Worm (Caenorhabditis elegans) whole organism, L4 larva: ENCODE data around the gene cct-5.

ENCODE experiments used
- D1046.2 ChIP-seq: fragments of 200-800 bp; sonication (Bioruptor generic); IDR thresholded peaks from 2 replicates; pipeline ENCODE4 v1.3.6; 2022; ENCODE audit warnings: missing genetic modification characterization, missing compliant biosample characterization
- R02D3.7 ChIP-seq: fragments of 150-350 bp; sonication (generic microtip); optimal IDR thresholded peaks from 3 replicates; lab custom pipeline; 2014; ENCODE audit warnings: missing biosample characterization, missing genetic modification characterization
- T20F7.1 ChIP-seq: fragments of 200-800 bp; sonication (Bioruptor generic); optimal IDR thresholded peaks from 2 replicates; lab custom pipeline; 2018; ENCODE audit warnings: mild to moderate bottlenecking, missing genetic modification characterization, missing compliant biosample characterization
- Y105C5A.15 ChIP-seq: fragments of 200-800 bp; sonication (Bioruptor generic); IDR thresholded peaks from 2 replicates; pipeline ENCODE4 v1.3.6; 2022; ENCODE audit warnings: missing genetic modification characterization, missing compliant biosample characterization
- Y48G9A.11 ChIP-seq: fragments of 200-800 bp; sonication (Bioruptor generic); IDR thresholded peaks from 2 replicates; pipeline ENCODE4 v1.3.6; 2022; ENCODE audit warnings: missing genetic modification reagents, missing genetic modification characterization, missing compliant biosample characterization
- ZK337.2 ChIP-seq: fragments of 200-800 bp; sonication (Bioruptor generic); IDR thresholded peaks from 2 replicates; pipeline ENCODE4 v1.3.6; 2022; ENCODE audit warnings: missing genetic modification reagents, missing genetic modification characterization, missing compliant biosample characterization
- ZK546.5 ChIP-seq, 2 experiments: sonication (generic microtip); optimal IDR thresholded peaks; 2 replicates each; lab custom pipeline; 2017; ENCODE audit warnings: missing biosample characterization in 2 of 2, missing genetic modification characterization in 2 of 2
- arid-1 ChIP-seq: fragments of 200-800 bp; sonication (Bioruptor generic); conservative IDR thresholded peaks from 2 replicates; pipeline ENCODE4 v1.3.6; 2022; ENCODE audit warnings: missing genetic modification reagents, missing genetic modification characterization, missing compliant biosample characterization
- ceh-44 ChIP-seq: fragments of 200-800 bp; sonication (Bioruptor generic); IDR thresholded peaks from 2 replicates; pipeline ENCODE4 v1.3.6; 2022; ENCODE audit warnings: missing genetic modification reagents, missing genetic modification characterization, missing compliant biosample characterization
- ceh-82 ChIP-seq: sonication (generic microtip); optimal IDR thresholded peaks from 2 replicates; lab custom pipeline; 2017; ENCODE audit warnings: missing biosample characterization, missing genetic modification characterization
- ctbp-1 ChIP-seq: fragments of 200-800 bp; sonication (Bioruptor generic); IDR thresholded peaks from 2 replicates; pipeline ENCODE4 v1.3.6; 2022; ENCODE audit warnings: missing genetic modification reagents, missing genetic modification characterization, missing compliant biosample characterization
- dmd-6 ChIP-seq: fragments of 200-800 bp; sonication (Bioruptor generic); IDR thresholded peaks from 2 replicates; pipeline ENCODE4 v1.3.6; 2022; ENCODE audit warnings: missing genetic modification reagents, missing genetic modification characterization, missing compliant biosample characterization
- dmd-8 ChIP-seq: fragments of 200-800 bp; sonication (Bioruptor generic); IDR thresholded peaks from 2 replicates; pipeline ENCODE4 v1.3.6; 2022; ENCODE audit warnings: missing genetic modification characterization, missing compliant biosample characterization
- duxl-1 ChIP-seq: sonication (generic microtip); optimal IDR thresholded peaks from 2 replicates; lab custom pipeline; 2016; ENCODE audit warnings: mild to moderate bottlenecking, missing genetic modification characterization, moderate library complexity, missing compliant biosample characterization; ENCODE audit not compliant: poor library complexity
- dve-1 ChIP-seq: sonication (generic microtip); optimal IDR thresholded peaks from 2 replicates; lab custom pipeline; 2017; ENCODE audit warnings: antibody characterized with exemption, mild to moderate bottlenecking, missing genetic modification characterization, missing compliant biosample characterization; ENCODE audit not compliant: insufficient read depth
- fkh-10 ChIP-seq: fragments of 150-350 bp; optimal IDR thresholded peaks from 2 replicates; lab custom pipeline; 2014; ENCODE audit warnings: missing biosample characterization, missing genetic modification reagents, missing genetic modification characterization
- fos-1 ChIP-seq: fragments of 150-350 bp; optimal IDR thresholded peaks from 2 replicates; lab custom pipeline; 2014; ENCODE audit warnings: missing biosample characterization, missing genetic modification characterization
- hif-1 ChIP-seq, 2 experiments: sonication (generic microtip); optimal IDR thresholded peaks; 2 replicates each; lab custom pipeline; 2016 to 2017; ENCODE audit warnings: missing compliant biosample characterization in 2 of 2, missing genetic modification characterization in 2 of 2, missing genetic modification reagents in 2 of 2, missing genotype in 2 of 2, mild to moderate bottlenecking in 1 of 2
- hlh-30 ChIP-seq: sonication (generic microtip); optimal IDR thresholded peaks from 2 replicates; lab custom pipeline; 2017; ENCODE audit warnings: antibody characterized with exemption, mild to moderate bottlenecking, missing genetic modification characterization, missing compliant biosample characterization; ENCODE audit not compliant: insufficient read depth
- hmg-1.1 ChIP-seq: fragments of 200-800 bp; sonication (Bioruptor generic); IDR thresholded peaks from 2 replicates; pipeline ENCODE4 v1.3.6; 2022; ENCODE audit warnings: missing genetic modification reagents, missing genetic modification characterization, missing compliant biosample characterization
- lin-13 ChIP-seq: fragments of 150-350 bp; optimal IDR thresholded peaks from 2 replicates; lab custom pipeline; 2014; ENCODE audit warnings: missing biosample characterization, missing genetic modification reagents, missing genetic modification characterization
- lin-15B ChIP-seq: fragments of 150-350 bp; sonication (generic microtip); optimal IDR thresholded peaks from 3 replicates; lab custom pipeline; 2014; ENCODE audit warnings: missing biosample characterization, missing genetic modification characterization
- lin-38 ChIP-seq: fragments of 200-800 bp; sonication (Bioruptor generic); IDR thresholded peaks from 2 replicates; pipeline ENCODE4 v1.3.6; 2022; ENCODE audit warnings: missing genetic modification reagents, missing genetic modification characterization, missing compliant biosample characterization
- lsy-2 ChIP-seq, 2 experiments: fragments of 150-350 bp in 1 of 2; sonication (generic microtip) in 1 of 2; optimal IDR thresholded peaks; 2 replicates each; lab custom pipeline; 2014 to 2017; ENCODE audit warnings: missing biosample characterization in 2 of 2, missing genetic modification characterization in 2 of 2
- mdl-1 ChIP-seq, 2 experiments: fragments of 150-350 bp in 1 of 2; sonication (generic microtip) in 1 of 2; optimal IDR thresholded peaks; 2 replicates each; lab custom pipeline; 2014 to 2017; ENCODE audit warnings: missing biosample characterization in 2 of 2, missing genetic modification characterization in 2 of 2
- mep-1 ChIP-seq: fragments of 150-350 bp; sonication (generic microtip); optimal IDR thresholded peaks from 3 replicates; lab custom pipeline; 2014; ENCODE audit warnings: missing biosample characterization, missing genetic modification characterization
- mes-2 ChIP-seq: sonication (generic microtip); optimal IDR thresholded peaks from 2 replicates; lab custom pipeline; 2016; ENCODE audit warnings: missing genotype, mild to moderate bottlenecking, missing genetic modification characterization, missing compliant biosample characterization; ENCODE audit not compliant: poor library complexity, severe bottlenecking
- nhr-10 ChIP-seq: fragments of 150-350 bp; optimal IDR thresholded peaks from 2 replicates; lab custom pipeline; 2014; ENCODE audit warnings: missing biosample characterization, missing genetic modification characterization
- nhr-11 ChIP-seq: fragments of 150-350 bp; optimal IDR thresholded peaks from 2 replicates; lab custom pipeline; 2014; ENCODE audit warnings: missing biosample characterization, missing genetic modification characterization
- nhr-111 ChIP-seq: fragments of 200-800 bp; sonication (Bioruptor generic); optimal IDR thresholded peaks from 2 replicates; lab custom pipeline; 2018; ENCODE audit warnings: mild to moderate bottlenecking, missing genetic modification characterization, missing compliant biosample characterization
- nhr-237 ChIP-seq: sonication (generic microtip); optimal IDR thresholded peaks from 2 replicates; lab custom pipeline; 2017; ENCODE audit warnings: missing biosample characterization, missing genetic modification characterization
- nhr-28 ChIP-seq: fragments of 150-350 bp; optimal IDR thresholded peaks from 2 replicates; lab custom pipeline; 2014; ENCODE audit warnings: missing biosample characterization, missing genetic modification characterization
- nhr-42 ChIP-seq: fragments of 200-800 bp; sonication (Bioruptor generic); IDR thresholded peaks from 2 replicates; pipeline ENCODE4 v1.3.6; 2022; ENCODE audit warnings: missing genetic modification characterization, missing compliant biosample characterization
- nhr-48 ChIP-seq: sonication (generic microtip); optimal IDR thresholded peaks from 2 replicates; lab custom pipeline; 2016; ENCODE audit warnings: mild to moderate bottlenecking, missing genetic modification characterization, missing compliant biosample characterization
- nhr-77 ChIP-seq: fragments of 150-350 bp; optimal IDR thresholded peaks from 2 replicates; lab custom pipeline; 2014; ENCODE audit warnings: missing biosample characterization, missing genetic modification characterization
- pha-4 ChIP-seq, 2 experiments: fragments of 150-350 bp in 1 of 2; fragments of 200-800 bp in 1 of 2; sonication (Bioruptor generic) in 1 of 2; IDR thresholded peaks in 1 of 2; optimal IDR thresholded peaks in 1 of 2; 2 replicates each; pipeline versions ENCODE4 v1.3.6 to Lab custom; 2014 to 2022; ENCODE audit warnings: missing genetic modification characterization in 2 of 2, missing genetic modification reagents in 2 of 2, missing biosample characterization in 1 of 2, missing compliant biosample characterization in 1 of 2
- pqm-1 ChIP-seq: sonication (generic microtip); optimal IDR thresholded peaks from 2 replicates; lab custom pipeline; 2017; ENCODE audit warnings: missing biosample characterization, missing genetic modification characterization
- rbr-2 ChIP-seq: sonication (generic microtip); optimal IDR thresholded peaks from 2 replicates; lab custom pipeline; 2016; ENCODE audit warnings: missing genotype, missing genetic modification characterization, missing compliant biosample characterization
- snpc-1.2 ChIP-seq: fragments of 200-800 bp; sonication (Bioruptor generic); IDR thresholded peaks from 2 replicates; pipeline ENCODE4 v1.3.6; 2022; ENCODE audit warnings: missing genetic modification reagents, missing genetic modification characterization, missing compliant biosample characterization
- snpc-4 ChIP-seq: fragments of 150-350 bp; optimal IDR thresholded peaks from 2 replicates; lab custom pipeline; 2014; ENCODE audit warnings: missing biosample characterization, missing genetic modification characterization
- spr-3 ChIP-seq: fragments of 200-800 bp; sonication (Bioruptor generic); optimal IDR thresholded peaks from 2 replicates; lab custom pipeline; 2018; ENCODE audit warnings: mild to moderate bottlenecking, missing genetic modification characterization, missing compliant biosample characterization
- unc-130 ChIP-seq: sonication (generic microtip); optimal IDR thresholded peaks from 2 replicates; lab custom pipeline; 2016; ENCODE audit warnings: missing genetic modification reagents, missing genetic modification characterization, missing compliant biosample characterization
- unc-39 ChIP-seq: sonication (generic microtip); optimal IDR thresholded peaks from 2 replicates; lab custom pipeline; 2017; ENCODE audit warnings: missing biosample characterization, missing genetic modification characterization
- unc-62 ChIP-seq, 3 experiments: fragments of 150-350 bp in 1 of 3; sonication (generic microtip); optimal IDR thresholded peaks in 2 of 3; peaks in 1 of 3; 1 replicate in 1 of 3; 2 replicates in 2 of 3; lab custom pipeline; 2014 to 2017; ENCODE audit warnings: missing biosample characterization in 3 of 3, missing genetic modification characterization in 3 of 3, missing genetic modification reagents in 3 of 3, missing genotype in 1 of 3
- zfp-2 ChIP-seq: sonication (generic microtip); optimal IDR thresholded peaks from 2 replicates; lab custom pipeline; 2016; ENCODE audit warnings: mild to moderate bottlenecking, missing genetic modification characterization, missing compliant biosample characterization
- zfp-3 ChIP-seq: fragments of 200-800 bp; sonication (Bioruptor generic); conservative IDR thresholded peaks from 2 replicates; pipeline ENCODE4 v1.3.6; 2022; ENCODE audit warnings: missing genetic modification reagents, missing genetic modification characterization, missing compliant biosample characterization
- zip-11 ChIP-seq: fragments of 200-800 bp; sonication (Bioruptor generic); IDR thresholded peaks from 2 replicates; pipeline ENCODE4 v1.3.6; 2022; ENCODE audit warnings: missing genetic modification characterization, missing compliant biosample characterization
- ztf-11 ChIP-seq: fragments of 150-350 bp; optimal IDR thresholded peaks from 2 replicates; lab custom pipeline; 2014; ENCODE audit warnings: missing biosample characterization, missing genetic modification characterization

The cct-5 gene

ce11 chrIII:4504358-4504757 lies 3.6 kb downstream of the cct-5 start (continued):
- TF ChIP-seq ceh-44 (GFP tag; lab: Robert Waterston, UW) (no peak), pha-4 (GFP tag; IDR thresholded peaks at IDR 0.05; lab: Robert Waterston, UW) (peak; percentile 10; the same call in 1 of the 2 replicates), pha-4 (tag; optimal IDR thresholded peaks at IDR 0.05; lab: Kevin White, UChicago) (no peak), spr-3 (GFP tag; lab: Kevin White, UChicago) (no peak), zfp-3 (GFP tag; lab: Robert Waterston, UW) (no peak), unc-130 (GFP tag; lab: Kevin White, UChicago) (no peak), mdl-1 (tag; optimal IDR thresholded peaks at IDR 0.05; lab: Kevin White, UChicago) (peak in 1 of 2 experiments; percentile 71), nhr-28 (tag; lab: Kevin White, UChicago) (peak; percentile 51), fkh-10 (GFP tag; lab: Kevin White, UChicago) (peak; percentile 44), ctbp-1 (GFP tag; lab: Robert Waterston, UW) (no peak), R02D3.7 (tag; lab: Kevin White, UChicago) (no peak), hif-1 (tag; optimal IDR thresholded peaks at IDR 0.05; lab: Kevin White, UChicago) (peak in 1 of 2 experiments; percentile 28), Y105C5A.15 (GFP tag; lab: Robert Waterston, UW) (no peak), Y48G9A.11 (GFP tag; lab: Robert Waterston, UW) (no peak), dve-1 (peak; percentile 27), hlh-30 (tag; lab: Kevin White, UChicago) (peak; percentile 60), zfp-2 (tag; lab: Kevin White, UChicago) (no peak), D1046.2 (GFP tag; lab: Robert Waterston, UW) (no peak), mep-1 (peak; percentile 68), T20F7.1 (GFP tag; lab: Kevin White, UChicago) (no peak), snpc-1.2 (GFP tag; lab: Robert Waterston, UW) (no peak), mes-2 (tag; lab: Kevin White, UChicago) (peak; percentile 32), nhr-237 (no peak), snpc-4 (tag; lab: Kevin White, UChicago) (no peak), ZK546.5 (tag; optimal IDR thresholded peaks at IDR 0.05; lab: Kevin White, UChicago) (no peak), fos-1 (tag; lab: Kevin White, UChicago) (no peak), lin-13 (GFP tag; lab: Kevin White, UChicago) (no peak), arid-1 (GFP tag; lab: Robert Waterston, UW) (no peak), rbr-2 (tag; lab: Kevin White, UChicago) (peak; percentile 46), ZK337.2 (no peak), lsy-2 (tag; optimal IDR thresholded peaks at IDR 0.05; lab: Kevin White, UChicago) (peak in 1 of 2 experiments; percentile 67), nhr-11 (tag; lab: Kevin White, UChicago) (peak; percentile 49), nhr-111 (GFP tag; lab: Kevin White, UChicago) (no peak), nhr-42 (GFP tag; lab: Robert Waterston, UW) (no peak), ztf-11 (tag; lab: Kevin White, UChicago) (no peak)

ce11 chrIII:4502559-4503240 lies 5.2 kb downstream of the cct-5 start:
- no peak for TF ChIP-seq lin-15B (tag; lab: Kevin White, UChicago)
- no peak for TF ChIP-seq ceh-82 (tag; lab: Kevin White, UChicago)
- TF ChIP-seq dmd-6 (GFP tag; lab: Robert Waterston, UW) = peak; percentile 74
- peak; percentile 76 for TF ChIP-seq nhr-48 (tag; lab: Kevin White, UChicago)
- no peak for TF ChIP-seq mes-2 (tag; lab: Kevin White, UChicago)
- no peak for TF ChIP-seq zip-11 (GFP tag; lab: Robert Waterston, UW)
- TF ChIP-seq spr-3 (GFP tag; lab: Kevin White, UChicago) = no peak
- peak; percentile 43; the same call in 1 of the 2 replicates for TF ChIP-seq hmg-1.1 (GFP tag; lab: Robert Waterston, UW)
- no peak for TF ChIP-seq unc-62 (GFP tag; optimal IDR thresholded peaks at IDR 0.05 in 1 of 2; lab: Kevin White, UChicago)
- TF ChIP-seq unc-62 (tag; optimal IDR thresholded peaks at IDR 0.05; lab: Kevin White, UChicago) = no peak
- TF ChIP-seq nhr-28 (tag; lab: Kevin White, UChicago) = peak; percentile 74
- peak; percentile 75 for TF ChIP-seq pqm-1
- TF ChIP-seq lin-13 (GFP tag; lab: Kevin White, UChicago) = no peak
- TF ChIP-seq nhr-237 = no peak
- no peak for TF ChIP-seq nhr-10
- TF ChIP-seq unc-39 (tag; lab: Kevin White, UChicago) = no peak
- no peak for TF ChIP-seq duxl-1 (tag; lab: Kevin White, UChicago)
- TF ChIP-seq dmd-8 = no peak
- TF ChIP-seq lin-38 (GFP tag; lab: Robert Waterston, UW) = no peak
- no peak for TF ChIP-seq Y105C5A.15 (GFP tag; lab: Robert Waterston, UW)
- TF ChIP-seq nhr-77 = no peak
